Worm (Caenorhabditis elegans): ENCODE measurements around the gene C05G5.2.

ce11 chrX:14717782-14718181 lies 29.3 kb upstream of the C05G5.2 start:
- TF ChIP-seq lin-15B (tag; optimal IDR thresholded peaks at IDR 0.05), result no peak
- no peak for TF ChIP-seq unc-62 (GFP tag; optimal IDR thresholded peaks at IDR 0.05)
- TF ChIP-seq ztf-4 (tag; optimal IDR thresholded peaks at IDR 0.05), result no peak
- no peak for TF ChIP-seq zip-4 (GFP tag; optimal IDR thresholded peaks at IDR 0.05)
- TF ChIP-seq dpl-1 (GFP tag; optimal IDR thresholded peaks at IDR 0.05), result no peak
- no peak for TF ChIP-seq egl-27 (tag; optimal IDR thresholded peaks at IDR 0.05)
- no peak for TF ChIP-seq pax-3 (tag; optimal IDR thresholded peaks at IDR 0.05)
- TF ChIP-seq unc-130 (tag; optimal IDR thresholded peaks at IDR 0.05), result no peak
- no peak for TF ChIP-seq nhr-85 (tag)
- TF ChIP-seq tbx-2 (tag; optimal IDR thresholded peaks at IDR 0.05), result no peak
- no peak for TF ChIP-seq fos-1 (tag; optimal IDR thresholded peaks at IDR 0.05)
